Worm (Caenorhabditis elegans): ENCODE data around the gene F45E1.4.

F45E1.4 gene

ce11 chrX:7985495-7986029, at the start of gene F45E1.4:
F45E1.4 (plus strand) TSS chrX:7985979.
- peak; percentile 11 for TF ChIP-seq tbx-2 (tag; optimal IDR thresholded peaks at IDR 0.05)
- peak; percentile 21 for TF ChIP-seq nhr-71 (tag; optimal IDR thresholded peaks at IDR 0.05)
- TF ChIP-seq mep-1 (tag; optimal IDR thresholded peaks at IDR 0.05): peak; percentile 1
- TF ChIP-seq isw-1 (GFP tag; IDR thresholded peaks at IDR 0.05): no peak
- TF ChIP-seq nhr-20 (tag; optimal IDR thresholded peaks at IDR 0.05): peak; percentile 52
- TF ChIP-seq elt-3 (tag; optimal IDR thresholded peaks at IDR 0.05): peak in 2 of 6 experiments; percentile 42 to 67
- TF ChIP-seq snu-23 (GFP tag; optimal IDR thresholded peaks at IDR 0.05): peak; percentile 38
- TF ChIP-seq Y116A8C.19 (tag; optimal IDR thresholded peaks at IDR 0.05; ENCODE audit: borderline replicate concordance): no peak
- no peak for TF ChIP-seq efl-1 (optimal IDR thresholded peaks at IDR 0.05)
- peak in 1 of 2 experiments; percentile 92 for TF ChIP-seq efl-1 (GFP tag; optimal IDR thresholded peaks at IDR 0.05 in 1 of 2)
- peak; percentile 82 for TF ChIP-seq nhr-85 (tag)
- TF ChIP-seq zip-4 (GFP tag; optimal IDR thresholded peaks at IDR 0.05): no peak
- peak; percentile 34 for TF ChIP-seq lin-14 (GFP tag; optimal IDR thresholded peaks at IDR 0.05)
- peak; percentile 61 for TF ChIP-seq blmp-1 (tag; optimal IDR thresholded peaks at IDR 0.05)

DNA sequence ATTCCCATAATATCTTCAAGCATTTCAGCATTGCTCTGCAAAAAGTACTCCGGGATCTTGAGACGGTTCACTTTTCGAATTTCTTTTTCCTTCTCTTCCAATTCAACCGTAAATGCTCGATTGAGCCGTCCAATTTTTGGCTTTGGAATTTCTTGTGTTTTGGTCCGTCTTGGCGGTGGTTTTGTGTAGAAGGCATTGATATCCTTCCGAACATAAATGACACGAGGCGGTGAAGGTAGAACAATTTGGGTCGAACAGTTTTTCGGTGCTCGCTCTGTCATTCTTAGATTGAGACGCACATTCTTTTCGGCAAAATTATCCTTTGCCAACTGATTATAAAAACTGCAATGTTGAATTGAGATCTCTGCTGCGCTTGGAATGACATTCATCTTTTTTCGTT, 43.1 kb upstream of the F45E1.4 start:
- TF ChIP-seq unc-98 (GFP tag; IDR thresholded peaks at IDR 0.05) (no peak), unc-130 (tag; optimal IDR thresholded peaks at IDR 0.05) (no peak), sup-37 (GFP tag; optimal IDR thresholded peaks at IDR 0.05) (no peak), lin-39 (tag; optimal IDR thresholded peaks at IDR 0.05) (no peak)

DNA sequence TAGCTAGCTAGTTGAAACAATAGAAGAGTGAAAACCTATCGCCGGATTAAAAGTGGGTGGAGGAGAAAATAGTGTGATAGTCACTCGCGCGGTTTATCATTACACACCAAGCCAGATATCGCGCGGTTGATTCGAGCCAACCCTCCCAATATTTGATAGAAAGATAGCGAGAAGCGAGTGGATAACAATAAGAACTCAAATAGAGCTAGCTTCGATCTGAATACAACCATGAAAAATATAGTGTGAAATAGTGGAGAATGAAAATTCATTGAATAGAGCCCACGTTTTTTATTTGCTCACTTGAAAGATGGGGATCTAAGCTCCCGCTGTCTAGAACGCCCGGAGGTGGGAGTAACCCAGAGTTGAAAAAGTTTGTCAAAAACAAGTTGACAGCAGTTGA, 40.8 kb upstream of the F45E1.4 start, which contains the start of gene tnt-3:
Gene tnt-3, minus strand, starts transcription at position 101 of the 400 bp plus-strand sequence.
- TF ChIP-seq jun-1 (tag; optimal IDR thresholded peaks at IDR 0.05) (no peak), snpc-4 (tag; optimal IDR thresholded peaks at IDR 0.05) (no peak), C04F5.9 (tag; optimal IDR thresholded peaks at IDR 0.05) (no peak), mab-9 (GFP tag; IDR thresholded peaks at IDR 0.05) (no peak), fkh-4 (tag; optimal IDR thresholded peaks at IDR 0.05; ENCODE audit: borderline replicate concordance) (no peak), ces-1 (GFP tag; optimal IDR thresholded peaks at IDR 0.05) (no peak), sox-4 (tag; optimal IDR thresholded peaks at IDR 0.05) (no peak), mdl-1 (tag; optimal IDR thresholded peaks at IDR 0.05) (no peak), rnt-1 (tag; optimal IDR thresholded peaks at IDR 0.05) (no peak), pag-3 (tag; optimal IDR thresholded peaks at IDR 0.05; ENCODE audit: borderline replicate concordance, insufficient read depth) (no peak), snu-23 (GFP tag; optimal IDR thresholded peaks at IDR 0.05) (no peak), ets-5 (GFP tag; IDR thresholded peaks at IDR 0.05) (no peak), nhr-85 (tag) (no peak), ceh-8 (GFP tag; optimal IDR thresholded peaks at IDR 0.05) (no peak), hlh-4 (tag; optimal IDR thresholded peaks at IDR 0.05) (no peak), nhr-90 (tag; optimal IDR thresholded peaks at IDR 0.05; ENCODE audit: poor library complexity) (no peak), F16B12.6 (tag; optimal IDR thresholded peaks at IDR 0.05) (no peak), hlh-17 (GFP tag; optimal IDR thresholded peaks at IDR 0.05; ENCODE audit: borderline replicate concordance) (no peak)

ce11 chrX:7945438-7945837, 40.3 kb upstream of the F45E1.4 start:
- TF ChIP-seq lin-14 (GFP tag; optimal IDR thresholded peaks at IDR 0.05) (peak; percentile 46), rnt-1 (tag; optimal IDR thresholded peaks at IDR 0.05) (peak; percentile 45), ceh-63 (GFP tag; optimal IDR thresholded peaks at IDR 0.05) (no peak), irx-1 (tag; optimal IDR thresholded peaks at IDR 0.05) (no peak)
